Fruit fly (Drosophila melanogaster) whole organism, embryonic: Measurements from ENCODE around the gene CG42258.

Source experiments
- ATbp ChIP-seq: fragments of 200-800 bp; sonication (Bioruptor generic); optimal IDR thresholded peaks from 2 replicates; lab custom pipeline; 2017; ENCODE audit warnings: missing biosample characterization, mild to moderate bottlenecking, missing genetic modification characterization, missing genetic modification reagents
- Asciz ChIP-seq: fragments of 200-800 bp; sonication (Bioruptor generic); optimal IDR thresholded peaks from 2 replicates; lab custom pipeline; 2017; ENCODE audit warnings: missing biosample characterization, mild to moderate bottlenecking, missing genetic modification characterization, missing genetic modification reagents
- CG10147 ChIP-seq: fragments of 200-800 bp; sonication (Bioruptor generic); optimal IDR thresholded peaks from 2 replicates; lab custom pipeline; 2019; ENCODE audit warnings: missing biosample characterization, mild to moderate bottlenecking, missing genetic modification characterization, moderate library complexity
- CG10654 ChIP-seq: fragments of 200-800 bp; sonication (Bioruptor generic); optimal IDR thresholded peaks from 2 replicates; lab custom pipeline; 2016; ENCODE audit warnings: missing biosample characterization, missing genetic modification characterization
- CG10979 ChIP-seq: fragments of 200-800 bp; sonication (Bioruptor generic); optimal IDR thresholded peaks from 2 replicates; lab custom pipeline; 2018; ENCODE audit warnings: missing biosample characterization, mild to moderate bottlenecking, missing genetic modification characterization, moderate library complexity
- CG11456 ChIP-seq: fragments of 200-800 bp; sonication (Bioruptor generic); IDR thresholded peaks from 3 replicates; pipeline ENCODE4 v1.3.6; 2022; ENCODE audit warnings: missing biosample characterization, missing genetic modification characterization
- CG11695 ChIP-seq: fragments of 200-800 bp; sonication (Bioruptor generic); IDR thresholded peaks from 3 replicates; pipeline ENCODE4 v1.3.6; 2022; ENCODE audit warnings: missing biosample characterization, missing genetic modification characterization
- CG14050 ChIP-seq: fragments of 200-800 bp; sonication (Bioruptor generic); IDR thresholded peaks from 3 replicates; pipeline ENCODE4 v1.3.6; 2022; ENCODE audit warnings: missing biosample characterization, missing genetic modification characterization
- CG15269 ChIP-seq: fragments of 200-800 bp; sonication (Bioruptor generic); optimal IDR thresholded peaks from 2 replicates; lab custom pipeline; 2018; ENCODE audit warnings: missing biosample characterization, mild to moderate bottlenecking, missing genetic modification characterization, moderate library complexity
- CG15601 ChIP-seq: fragments of 200-800 bp; sonication (Bioruptor generic); optimal IDR thresholded peaks from 3 replicates; lab custom pipeline; 2019; ENCODE audit warnings: missing biosample characterization, mild to moderate bottlenecking, missing genetic modification characterization, moderate library complexity
- CG17912 ChIP-seq: fragments of 200-800 bp; sonication (Bioruptor generic); optimal IDR thresholded peaks from 2 replicates; lab custom pipeline; 2018; ENCODE audit warnings: missing biosample characterization, mild to moderate bottlenecking, missing genetic modification characterization
- CG2678 ChIP-seq: fragments of 200-800 bp; sonication (Bioruptor generic); optimal IDR thresholded peaks from 3 replicates; lab custom pipeline; 2019; ENCODE audit warnings: missing biosample characterization, mild to moderate bottlenecking, missing genetic modification characterization, moderate library complexity
- CG2712 ChIP-seq: fragments of 200-800 bp; optimal IDR thresholded peaks from 3 replicates; lab custom pipeline; 2019; ENCODE audit warnings: missing biosample characterization, mild to moderate bottlenecking, missing genetic modification characterization, moderate library complexity
- CG32532 ChIP-seq: fragments of 200-800 bp; sonication (Bioruptor generic); IDR thresholded peaks from 2 replicates; pipeline ENCODE4 v1.3.6; 2022; ENCODE audit warnings: missing biosample characterization, missing genetic modification characterization
- CG3847 ChIP-seq: fragments of 200-800 bp; sonication (Bioruptor generic); IDR thresholded peaks from 2 replicates; pipeline ENCODE4 v1.3.6; 2022; ENCODE audit warnings: missing biosample characterization, missing genetic modification characterization
- CG4328 ChIP-seq: fragments of 200-800 bp; sonication (Bioruptor generic); optimal IDR thresholded peaks from 3 replicates; lab custom pipeline; 2017; ENCODE audit warnings: missing biosample characterization, missing genetic modification reagents, missing genetic modification characterization
- CG4404 ChIP-seq: fragments of 200-800 bp; sonication (Bioruptor generic); IDR thresholded peaks from 2 replicates; pipeline ENCODE4 v1.3.6; 2022; ENCODE audit warnings: missing biosample characterization, missing genetic modification characterization
- CG4854 ChIP-seq: fragments of 200-800 bp; sonication (Bioruptor generic); optimal IDR thresholded peaks from 2 replicates; lab custom pipeline; 2016; ENCODE audit warnings: missing biosample characterization, missing genetic modification characterization, inconsistent platforms
- CG7839 ChIP-seq: fragments of 200-800 bp; sonication (Bioruptor generic); optimal IDR thresholded peaks from 3 replicates; lab custom pipeline; 2018; ENCODE audit warnings: missing biosample characterization, mild to moderate bottlenecking, missing genetic modification characterization, moderate library complexity
- CG8765 ChIP-seq: fragments of 200-800 bp; sonication (Bioruptor generic); IDR thresholded peaks from 2 replicates; pipeline ENCODE4 v1.3.6; 2022; ENCODE audit warnings: missing biosample characterization, missing genetic modification characterization
- CG9797 ChIP-seq: fragments of 200-800 bp; sonication (Bioruptor generic); optimal IDR thresholded peaks from 3 replicates; lab custom pipeline; 2018; ENCODE audit warnings: missing biosample characterization, mild to moderate bottlenecking, missing genetic modification characterization
- Dp ChIP-seq: fragments of 200-800 bp; sonication (Bioruptor generic); optimal IDR thresholded peaks from 2 replicates; lab custom pipeline; 2018; ENCODE audit warnings: missing biosample characterization, mild to moderate bottlenecking, missing genetic modification characterization, moderate library complexity
- Hand ChIP-seq: fragments of 200-800 bp; sonication (Bioruptor generic); optimal IDR thresholded peaks from 2 replicates; lab custom pipeline; 2017; ENCODE audit warnings: mild to moderate bottlenecking, missing biosample characterization, missing genetic modification reagents, missing genetic modification characterization
- Hr78 ChIP-seq, 2 experiments: fragments of 200-800 bp in 1 of 2; fragments of >200 bp in 1 of 2; sonication (Bioruptor generic) in 1 of 2; optimal IDR thresholded peaks; 2 replicates each; lab custom pipeline; 2017 to 2019; ENCODE audit warnings: missing biosample characterization in 2 of 2, missing genetic modification characterization in 2 of 2, mild to moderate bottlenecking in 1 of 2, moderate library complexity in 1 of 2
- Meics ChIP-seq: fragments of 200-800 bp; sonication (Bioruptor generic); optimal IDR thresholded peaks from 2 replicates; lab custom pipeline; 2017; ENCODE audit warnings: missing biosample characterization, mild to moderate bottlenecking, missing genetic modification characterization
- Sry-β ChIP-seq: fragments of 200-800 bp; sonication (Bioruptor generic); optimal IDR thresholded peaks from 2 replicates; lab custom pipeline; 2018; ENCODE audit warnings: missing biosample characterization, mild to moderate bottlenecking, missing genetic modification characterization, moderate library complexity
- Xbp1 ChIP-seq: fragments of 200-800 bp; sonication (Bioruptor generic); optimal IDR thresholded peaks from 3 replicates; lab custom pipeline; 2016; ENCODE audit warnings: missing biosample characterization, mild to moderate bottlenecking, missing genetic modification characterization
- ap ChIP-seq: fragments of 200-800 bp; sonication (Bioruptor generic); IDR thresholded peaks from 2 replicates; pipeline ENCODE4 v1.3.6; 2022; ENCODE audit warnings: missing biosample characterization, missing genetic modification characterization
- cad ChIP-seq: fragments of >200 bp; optimal IDR thresholded peaks from 2 replicates; lab custom pipeline; 2017; ENCODE audit warnings: missing biosample characterization, missing genetic modification characterization
- crc ChIP-seq: fragments of 200-800 bp; sonication (Bioruptor generic); optimal IDR thresholded peaks from 2 replicates; lab custom pipeline; 2016; ENCODE audit warnings: missing biosample characterization, missing genetic modification characterization
- dmrt99B ChIP-seq: fragments of 200-800 bp; sonication (Bioruptor generic); optimal IDR thresholded peaks from 2 replicates; lab custom pipeline; 2018; ENCODE audit warnings: missing biosample characterization, mild to moderate bottlenecking, missing genetic modification characterization, moderate library complexity
- fd64A ChIP-seq: fragments of 200-800 bp; sonication (Bioruptor generic); optimal IDR thresholded peaks from 3 replicates; lab custom pipeline; 2018; ENCODE audit warnings: missing biosample characterization, mild to moderate bottlenecking, missing genetic modification characterization
- gem ChIP-seq: fragments of 200-800 bp; sonication (Bioruptor generic); optimal IDR thresholded peaks from 2 replicates; lab custom pipeline; 2019; ENCODE audit warnings: missing biosample characterization, mild to moderate bottlenecking, missing genetic modification characterization, moderate library complexity
- grau ChIP-seq: fragments of 200-800 bp; optimal IDR thresholded peaks from 3 replicates; lab custom pipeline; 2019; ENCODE audit warnings: missing biosample characterization, mild to moderate bottlenecking, missing genetic modification characterization, moderate library complexity
- ind ChIP-seq: fragments of 200-800 bp; sonication (Bioruptor generic); optimal IDR thresholded peaks from 3 replicates; lab custom pipeline; 2016; ENCODE audit warnings: missing biosample characterization, missing genetic modification characterization
- lab ChIP-seq: fragments of 200-800 bp; sonication (Bioruptor generic); optimal IDR thresholded peaks from 3 replicates; lab custom pipeline; 2017; ENCODE audit warnings: missing biosample characterization, missing genetic modification characterization, mild to moderate bottlenecking, moderate library complexity, missing genetic modification reagents
- lilli ChIP-seq: fragments of 200-800 bp; sonication (Bioruptor generic); optimal IDR thresholded peaks from 3 replicates; lab custom pipeline; 2016; ENCODE audit warnings: missing biosample characterization, missing genetic modification characterization
- lov ChIP-seq, 2 experiments: fragments of 200-800 bp in 1 of 2; fragments of >200 bp in 1 of 2; sonication (Bioruptor generic) in 1 of 2; IDR thresholded peaks in 1 of 2; optimal IDR thresholded peaks in 1 of 2; 2 replicates in 1 of 2; 3 replicates in 1 of 2; pipeline versions ENCODE4 v1.3.6 to Lab custom; 2017 to 2022; ENCODE audit warnings: missing biosample characterization in 1 of 2, missing genetic modification characterization in 1 of 2
- mirr ChIP-seq: fragments of 200-800 bp; sonication (Bioruptor generic); optimal IDR thresholded peaks from 3 replicates; lab custom pipeline; 2018; ENCODE audit warnings: missing biosample characterization, mild to moderate bottlenecking, missing genetic modification characterization
- mld ChIP-seq: fragments of 200-800 bp; sonication (Bioruptor generic); IDR thresholded peaks from 3 replicates; pipeline ENCODE4 v1.3.6; 2022; ENCODE audit warnings: missing biosample characterization, missing genetic modification characterization; ENCODE audit not compliant: partially characterized antibody
- nmo ChIP-seq: fragments of 200-800 bp; sonication (Bioruptor generic); optimal IDR thresholded peaks from 2 replicates; lab custom pipeline; 2018; ENCODE audit warnings: missing biosample characterization, mild to moderate bottlenecking, missing genetic modification characterization, moderate library complexity
- pan ChIP-seq, 4 experiments: fragments of >200 bp in 3 of 4; fragments of 200-800 bp in 1 of 4; sonication (Bioruptor generic) in 1 of 4; optimal IDR thresholded peaks in 3 of 4; IDR thresholded peaks in 1 of 4; 2 replicates each; pipeline versions ENCODE4 v1.3.6 to Lab custom; 2017 to 2022; ENCODE audit warnings: missing biosample characterization in 2 of 4, missing genetic modification characterization in 2 of 4, mixed read lengths in 1 of 4
- row ChIP-seq: fragments of 200-800 bp; sonication (Bioruptor generic); IDR thresholded peaks from 3 replicates; pipeline ENCODE4 v1.3.6; 2022; ENCODE audit warnings: missing biosample characterization, missing genetic modification characterization
- slou ChIP-seq: fragments of 200-800 bp; sonication (Bioruptor generic); optimal IDR thresholded peaks from 3 replicates; lab custom pipeline; 2016; ENCODE audit warnings: missing biosample characterization, missing genetic modification characterization
- so ChIP-seq: fragments of 200-800 bp; sonication (Bioruptor generic); IDR thresholded peaks from 3 replicates; pipeline ENCODE4 v1.3.6; 2022; ENCODE audit warnings: missing biosample characterization, missing genetic modification characterization
- sug ChIP-seq: fragments of 200-800 bp; optimal IDR thresholded peaks from 2 replicates; lab custom pipeline; 2019; ENCODE audit warnings: missing biosample characterization, mild to moderate bottlenecking, missing genetic modification characterization, moderate library complexity
- trem ChIP-seq: fragments of 200-800 bp; optimal IDR thresholded peaks from 3 replicates; lab custom pipeline; 2019; ENCODE audit warnings: missing biosample characterization, mild to moderate bottlenecking, missing genetic modification characterization, moderate library complexity
- unpg ChIP-seq: fragments of 200-800 bp; sonication (Bioruptor generic); optimal IDR thresholded peaks from 3 replicates; lab custom pipeline; 2018; ENCODE audit warnings: missing biosample characterization, mild to moderate bottlenecking, missing genetic modification characterization, moderate library complexity
- zen2 ChIP-seq: fragments of 200-800 bp; sonication (Bioruptor generic); IDR thresholded peaks from 3 replicates; pipeline ENCODE4 v1.3.6; 2022; ENCODE audit warnings: missing biosample characterization, missing genetic modification characterization; ENCODE audit not compliant: partially characterized antibody

CG42258 gene

dm6 chrX:12480282-12480681, 17.0 kb downstream of the CG42258 start (continued):
- TF ChIP-seq CG2712 (tag; lab: Kevin White, UChicago), result peak; percentile 35
- TF ChIP-seq CG15269 (tag; lab: Kevin White, UChicago), result peak; percentile 53
- peak; percentile 18 for TF ChIP-seq CG15601 (tag; lab: Kevin White, UChicago)
- TF ChIP-seq crc (GFP tag; lab: Kevin White, UChicago), result no peak
- no peak for TF ChIP-seq trem (tag; lab: Kevin White, UChicago)
- TF ChIP-seq CG11456 (GFP tag; lab: Robert Waterston, UW), result no peak
- no peak for TF ChIP-seq Dp (GFP tag; lab: Kevin White, UChicago)
- no peak for TF ChIP-seq CG10654 (GFP tag; lab: Kevin White, UChicago)
- no peak for TF ChIP-seq CG4404 (GFP tag; lab: Robert Waterston, UW)
- TF ChIP-seq Hand (GFP tag; lab: Kevin White, UChicago), result no peak
- TF ChIP-seq Asciz, result peak; percentile 22
- peak; percentile 60 for TF ChIP-seq grau (tag; lab: Kevin White, UChicago)
- TF ChIP-seq CG4854, result no peak
- TF ChIP-seq mirr, result no peak
- TF ChIP-seq CG8765 (GFP tag; lab: Robert Waterston, UW), result no peak
- TF ChIP-seq CG17912 (GFP tag; lab: Kevin White, UChicago), result no peak
- no peak for TF ChIP-seq CG9797 (GFP tag; lab: Kevin White, UChicago)
- TF ChIP-seq so (GFP tag; lab: Robert Waterston, UW), result 0 out of 3 replicates have a peak, but pooled peaks have one; percentile 32
- peak; percentile 64 for TF ChIP-seq CG2678
- no peak for TF ChIP-seq CG4328 (GFP tag; lab: Kevin White, UChicago)
- no peak for TF ChIP-seq CG14050
- TF ChIP-seq gem (tag; lab: Kevin White, UChicago), result peak; percentile 51
- TF ChIP-seq ap (GFP tag; lab: Robert Waterston, UW), result no peak
- no peak for TF ChIP-seq slou (GFP tag; lab: Kevin White, UChicago)
- no peak for TF ChIP-seq Hr78 (GFP tag; optimal IDR thresholded peaks at IDR 0.05; lab: Kevin White, UChicago)
- TF ChIP-seq zen2 (GFP tag; lab: Robert Waterston, UW), result no peak
- peak; percentile 77 for TF ChIP-seq row (GFP tag; lab: Robert Waterston, UW)
- TF ChIP-seq mld, result no peak
- TF ChIP-seq Xbp1 (GFP tag; lab: Kevin White, UChicago), result peak; percentile 7
- no peak for TF ChIP-seq lov (optimal IDR thresholded peaks at IDR 0.05; lab: Kevin White, UChicago)
- TF ChIP-seq lov (GFP tag; IDR thresholded peaks at IDR 0.05; lab: Robert Waterston, UW), result no peak
- peak; percentile 20 for TF ChIP-seq lab (GFP tag; lab: Kevin White, UChicago)
- TF ChIP-seq cad, result no peak
- no peak for TF ChIP-seq fd64A (GFP tag; lab: Kevin White, UChicago)
- TF ChIP-seq lilli (GFP tag; lab: Kevin White, UChicago), result peak; percentile 26
- TF ChIP-seq unpg, result peak; percentile 22
- TF ChIP-seq dmrt99B (tag; lab: Kevin White, UChicago), result peak; percentile 26
- 0 out of 2 replicates have a peak, but pooled peaks have one; percentile 11 for TF ChIP-seq CG3847 (GFP tag; lab: Robert Waterston, UW)
- peak; percentile 24 for TF ChIP-seq CG10147 (GFP tag; lab: Kevin White, UChicago)
- peak; percentile 34 for TF ChIP-seq nmo (GFP tag; lab: Kevin White, UChicago)
- peak; percentile 88 for TF ChIP-seq Sry-β
- 0 out of 3 replicates have a peak, but pooled peaks have one; percentile 38 for TF ChIP-seq CG11695 (GFP tag; lab: Robert Waterston, UW)
- TF ChIP-seq ind, result no peak
- peak; percentile 49 for TF ChIP-seq sug (tag; lab: Kevin White, UChicago)
- TF ChIP-seq CG7839 (tag; lab: Kevin White, UChicago), result peak; percentile 46
- peak; percentile 9 for TF ChIP-seq ATbp (GFP tag; lab: Kevin White, UChicago)
- peak; percentile 34 for TF ChIP-seq Meics (GFP tag; lab: Kevin White, UChicago)
- peak; percentile 42 for TF ChIP-seq CG10979 (tag; lab: Kevin White, UChicago)
- peak; percentile 27; the same call in 1 of the 2 replicates for TF ChIP-seq CG32532 (GFP tag; lab: Robert Waterston, UW)
- no peak for TF ChIP-seq pan (optimal IDR thresholded peaks at IDR 0.05; lab: Kevin White, UChicago)
- TF ChIP-seq pan (GFP tag; optimal IDR thresholded peaks at IDR 0.05 in 1 of 2, IDR thresholded peaks at IDR 0.05 in 1 of 2), result peak in 1 of 2 experiments; percentile 8
